Fruit fly (Drosophila melanogaster) S2 (cell line): ENCODE results near the gene Cp7Fc.
A peak's percentile ranks its signal among the peaks of the same experiment; 100 is the strongest.

Source experiments
- CG8478 ChIP-seq: fragments of >200 bp; optimal IDR thresholded peaks from 2 replicates; lab custom pipeline; 2018
- CTCF ChIP-seq, 2 experiments: fragments of >200 bp; optimal IDR thresholded peaks; 2 replicates each; lab custom pipeline; 2018

The Cp7Fc gene

DNA sequence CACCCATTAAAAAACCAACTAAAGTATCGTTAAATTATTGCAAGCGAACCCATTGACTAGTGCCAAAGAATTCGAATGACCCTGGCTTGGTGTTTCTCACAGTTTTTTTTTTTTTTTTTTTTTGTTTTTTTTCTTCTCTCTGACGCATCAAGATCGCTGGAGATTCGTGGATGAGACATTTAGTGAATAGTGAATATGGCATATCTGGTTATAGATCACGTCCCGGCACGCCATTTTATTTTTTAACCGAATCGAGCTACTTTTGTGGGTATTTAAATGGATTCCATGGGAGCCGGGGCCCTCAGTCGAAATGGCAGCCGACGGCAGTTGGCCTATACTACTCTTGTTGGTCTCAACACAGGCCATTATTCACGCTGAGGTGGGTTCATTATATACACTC is at the start of gene Cp7Fc:
Cp7Fc (plus strand) TSS at position 301 of the 400 bp plus-strand sequence.
- TF ChIP-seq CTCF (optimal IDR thresholded peaks at IDR 0.05; lab: Kevin White, UChicago): no peak

- TF ChIP-seq CG8478 (lab: Kevin White, UChicago) (no peak), CTCF (optimal IDR thresholded peaks at IDR 0.05; lab: Kevin White, UChicago) (no peak)
Measured at dm6 chrX:8433709-8434108, 43.2 kb upstream of the Cp7Fc start, which contains the start of gene CG32712. Gene CG32712 (minus strand): TSS chrX:8433809.

DNA sequence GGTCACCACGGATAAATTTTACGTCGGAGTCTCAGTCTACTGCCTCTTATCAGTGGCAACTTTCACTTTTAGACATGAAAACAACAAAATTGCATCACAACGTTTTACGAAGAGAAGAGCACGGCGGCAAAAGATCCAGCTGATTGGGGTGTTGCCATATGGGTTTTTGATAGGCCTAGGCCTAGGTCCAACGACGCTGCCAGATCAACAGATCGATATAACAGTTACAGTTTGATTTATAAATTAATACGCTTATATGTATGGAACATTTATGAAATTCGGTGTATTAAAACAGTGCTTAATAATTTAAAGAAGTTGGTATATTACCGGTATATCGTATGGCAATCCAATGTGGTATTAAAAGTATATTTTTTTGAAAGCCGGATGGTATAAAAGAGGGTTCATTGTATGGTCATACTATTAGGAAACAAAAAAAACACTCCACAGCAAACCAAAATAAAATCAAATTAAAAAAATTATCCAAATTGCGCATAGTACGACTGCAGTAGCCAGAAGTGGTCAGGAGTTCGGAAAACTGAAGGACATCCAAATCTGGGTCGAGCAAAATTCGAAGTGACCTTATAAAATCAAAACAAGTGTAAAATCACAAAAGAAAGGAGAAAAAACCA is 40.1 kb upstream of the Cp7Fc start, which contains the start of gene CG1440:
CG1440 (plus strand) TSS at position 402 of the 629 bp plus-strand sequence.
- no peak for TF ChIP-seq CG8478 (lab: Kevin White, UChicago)
- no peak for TF ChIP-seq CTCF (optimal IDR thresholded peaks at IDR 0.05; lab: Kevin White, UChicago)

dm6 chrX:8437285-8438110 is 39.4 kb upstream of the Cp7Fc start, which contains the start of gene Miga:
Gene Miga (minus strand): TSS chrX:8437820.
- no peak for TF ChIP-seq CG8478 (lab: Kevin White, UChicago)
- TF ChIP-seq CTCF (optimal IDR thresholded peaks at IDR 0.05; lab: Kevin White, UChicago): no peak

- TF ChIP-seq CG8478 (lab: Kevin White, UChicago) (no peak), CTCF (optimal IDR thresholded peaks at IDR 0.05; lab: Kevin White, UChicago) (no peak)
Measured at dm6 chrX:8442161-8442560, 34.8 kb upstream of the Cp7Fc start, which contains the start of gene CG12123. Gene CG12123 (minus strand): TSS chrX:8442348.

- no peak for TF ChIP-seq CG8478 (lab: Kevin White, UChicago)
- TF ChIP-seq CTCF (optimal IDR thresholded peaks at IDR 0.05; lab: Kevin White, UChicago): no peak
Measured at dm6 chrX:8442912-8443311, 34.0 kb upstream of the Cp7Fc start.

DNA sequence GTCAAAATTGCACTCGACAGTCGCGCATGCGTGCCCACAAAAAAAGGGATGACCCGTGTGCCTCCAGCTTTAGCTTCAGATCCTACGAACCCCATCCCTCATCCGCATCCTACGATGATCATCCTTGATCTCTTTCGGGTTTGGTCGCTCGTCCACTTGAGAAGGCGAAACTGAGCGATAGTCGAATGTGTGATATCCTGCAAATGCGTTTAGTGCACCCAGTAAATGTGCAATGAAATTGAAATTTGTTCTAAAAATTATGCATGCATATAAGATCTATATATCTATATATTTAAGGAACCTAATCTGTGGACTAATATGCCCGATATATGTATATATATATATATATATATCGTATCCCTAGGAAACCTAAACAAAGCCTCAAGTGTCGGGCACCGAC is 32.6 kb upstream of the Cp7Fc start:
- TF ChIP-seq CG8478 (lab: Kevin White, UChicago): no peak
- no peak for TF ChIP-seq CTCF (optimal IDR thresholded peaks at IDR 0.05; lab: Kevin White, UChicago)

DNA sequence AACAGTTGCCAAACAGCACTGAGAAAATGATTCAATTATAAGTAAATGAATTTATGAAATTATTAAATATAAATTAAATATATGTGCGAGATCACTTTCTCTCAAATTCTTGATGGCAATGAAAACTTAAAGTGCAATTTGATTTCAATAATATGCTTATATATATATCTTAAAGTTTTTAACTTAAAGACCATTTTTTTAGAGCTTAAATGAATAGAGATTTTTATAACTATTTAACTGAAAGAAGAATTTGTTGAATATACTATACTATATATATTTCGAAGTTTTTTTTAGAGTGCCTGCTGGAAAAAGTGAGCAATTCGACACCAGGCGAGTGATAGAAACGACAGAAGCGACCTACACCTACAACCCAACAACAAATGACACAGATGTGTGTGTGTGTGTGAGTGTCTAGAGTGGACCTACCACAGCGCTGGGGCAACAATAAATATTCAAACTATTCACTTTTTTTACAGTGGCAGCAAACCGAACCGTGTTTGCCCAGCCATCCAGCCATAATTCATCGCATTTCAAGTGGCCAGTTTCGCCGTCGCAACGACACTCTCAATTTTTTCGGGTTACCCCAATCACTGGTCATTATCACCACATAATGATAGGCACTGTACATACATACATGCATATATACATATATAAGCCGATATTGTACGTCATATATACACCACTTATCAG is 31.9 kb upstream of the Cp7Fc start:
- no peak for TF ChIP-seq CTCF (optimal IDR thresholded peaks at IDR 0.05; lab: Kevin White, UChicago)
- no peak for TF ChIP-seq CG8478 (lab: Kevin White, UChicago)

DNA sequence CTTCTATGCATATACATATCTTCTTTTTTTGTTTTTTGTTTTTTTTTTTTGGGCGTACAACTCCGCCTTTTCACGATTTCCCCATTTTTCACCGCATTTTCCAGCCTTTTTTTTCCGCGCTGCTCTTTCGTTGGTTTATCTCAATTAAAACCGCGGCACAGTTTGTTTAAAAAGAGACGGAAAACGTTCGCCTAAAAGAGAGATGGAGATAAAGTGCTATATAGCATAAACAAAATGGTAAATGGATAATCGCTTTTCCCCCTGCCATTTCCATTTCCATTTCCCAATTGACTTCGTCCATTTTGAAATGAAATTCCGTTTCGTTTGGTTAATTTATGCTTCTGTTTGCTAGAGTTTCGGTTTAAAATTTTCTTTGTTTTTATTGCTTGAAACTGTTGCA is 29.8 kb upstream of the Cp7Fc start:
- TF ChIP-seq CTCF (optimal IDR thresholded peaks at IDR 0.05; lab: Kevin White, UChicago) (no peak), CG8478 (lab: Kevin White, UChicago) (no peak)

dm6 chrX:8448171-8448570 is 28.7 kb upstream of the Cp7Fc start:
- TF ChIP-seq CG8478 (lab: Kevin White, UChicago) (no peak), CTCF (optimal IDR thresholded peaks at IDR 0.05; lab: Kevin White, UChicago) (peak; percentile 11 to 23)

- TF ChIP-seq CG8478 (lab: Kevin White, UChicago) (no peak), CTCF (optimal IDR thresholded peaks at IDR 0.05; lab: Kevin White, UChicago) (no peak)
Measured at dm6 chrX:8450214-8450904, 26.6 kb upstream of the Cp7Fc start.

dm6 chrX:8452163-8452562 is 24.8 kb upstream of the Cp7Fc start:
- TF ChIP-seq CTCF (optimal IDR thresholded peaks at IDR 0.05; lab: Kevin White, UChicago) (no peak), CG8478 (lab: Kevin White, UChicago) (no peak)

DNA sequence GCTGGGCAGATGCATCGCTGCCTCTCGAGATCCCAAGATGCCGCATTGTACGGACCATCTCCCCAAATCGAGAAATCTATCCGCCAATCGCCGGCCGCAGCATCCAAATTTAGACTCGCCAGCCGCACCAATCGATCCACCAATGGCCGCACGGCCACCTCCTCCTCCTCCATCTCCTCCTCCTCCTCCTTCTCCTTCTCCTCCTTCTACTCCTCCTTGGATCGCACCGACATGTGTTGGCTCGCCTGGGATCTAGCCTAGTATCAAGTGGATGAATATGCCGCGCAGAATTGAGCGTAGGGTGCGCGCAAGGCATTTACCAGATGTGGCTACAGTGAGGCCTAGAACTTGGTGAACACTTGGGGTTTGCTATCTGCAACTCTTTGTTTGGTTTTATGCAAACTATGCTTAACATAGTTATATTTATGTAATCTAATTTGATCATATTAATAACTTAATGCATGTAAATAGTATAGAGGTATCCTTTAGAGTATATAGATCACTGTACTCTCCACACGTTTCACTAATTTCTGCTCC is 21.8 kb upstream of the Cp7Fc start, which contains the start of gene org-1:
org-1 (minus strand) TSS at position 51 of the 537 bp plus-strand sequence.
- TF ChIP-seq CTCF (optimal IDR thresholded peaks at IDR 0.05; lab: Kevin White, UChicago) (no peak), CG8478 (lab: Kevin White, UChicago) (no peak)

DNA sequence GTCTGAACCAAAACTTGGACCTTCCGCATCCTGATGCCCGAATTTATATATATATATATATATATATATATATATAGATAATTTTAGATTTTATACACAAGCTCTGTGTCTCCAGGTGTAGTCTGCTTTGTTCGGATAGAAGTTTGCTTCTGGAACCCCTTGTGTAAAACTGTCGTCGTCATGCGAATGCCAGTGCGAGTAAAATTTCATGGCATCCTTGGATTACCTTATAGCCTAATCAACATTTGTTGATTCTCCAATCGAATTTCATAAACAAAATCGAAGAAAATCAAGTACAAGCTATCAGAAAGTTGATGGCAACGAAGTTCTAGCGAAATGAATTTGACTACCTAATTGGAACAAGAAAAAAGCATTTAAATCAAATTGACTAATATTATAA is 19.4 kb upstream of the Cp7Fc start, which contains the start of gene CG32713:
CG32713 (minus strand) TSS at position 101 of the 400 bp plus-strand sequence.
- TF ChIP-seq CG8478 (lab: Kevin White, UChicago) (no peak), CTCF (optimal IDR thresholded peaks at IDR 0.05; lab: Kevin White, UChicago) (no peak)
